In genomic region chr3L:18994505-18994969, dm6 we compare ENCODE assay signal across 5 fruit fly cellular contexts.
TF ChIP-seq lines count a peak whose summit lies in the region.

No protein-coding gene starts in this region.

- TF ChIP-seq CTCF in whole organism, embryonic (GFP tag; optimal IDR thresholded peaks at IDR 0.05; lab: Kevin White, UChicago): no peak

TF ChIP-seq in whole organism, adult, 20 proteins besides CTCF, POLR2A, EP300 and RAD21 (continues in another document):
- TF ChIP-seq CG33017 (tag; optimal IDR thresholded peaks at IDR 0.05; lab: Kevin White, UChicago) (peak; percentile 20), cic (GFP tag; optimal IDR thresholded peaks at IDR 0.05; lab: Kevin White, UChicago) (peak; percentile 75), bab1 (GFP tag; optimal IDR thresholded peaks at IDR 0.05; lab: Kevin White, UChicago) (no peak), CG5204 (GFP tag; optimal IDR thresholded peaks at IDR 0.05; lab: Kevin White, UChicago) (no peak), tj (GFP tag; optimal IDR thresholded peaks at IDR 0.05; lab: Kevin White, UChicago) (no peak), CG1620 (GFP tag; optimal IDR thresholded peaks at IDR 0.05; lab: Kevin White, UChicago) (no peak), Crg-1 (GFP tag; optimal IDR thresholded peaks at IDR 0.05; lab: Kevin White, UChicago) (no peak), Clk (GFP tag; optimal IDR thresholded peaks at IDR 0.05; lab: Kevin White, UChicago) (no peak), toe (GFP tag; optimal IDR thresholded peaks at IDR 0.05; lab: Kevin White, UChicago) (no peak), cnc (optimal IDR thresholded peaks at IDR 0.05; lab: Kevin White, UChicago) (no peak), CG11617 (GFP tag; optimal IDR thresholded peaks at IDR 0.05; lab: Kevin White, UChicago) (no peak), CG7045 (GFP tag; optimal IDR thresholded peaks at IDR 0.05; lab: Kevin White, UChicago) (no peak), CG14711 (tag; optimal IDR thresholded peaks at IDR 0.05; lab: Kevin White, UChicago) (no peak), Mnt (GFP tag; optimal IDR thresholded peaks at IDR 0.05; lab: Kevin White, UChicago) (peak; percentile 80), Hr96 (GFP tag; optimal IDR thresholded peaks at IDR 0.05; lab: Kevin White, UChicago) (no peak), kay (GFP tag; lab: Kevin White, UChicago; ENCODE audit: borderline replicate concordance) (no peak), pad (GFP tag; optimal IDR thresholded peaks at IDR 0.05; lab: Kevin White, UChicago) (no peak), CG12768 (GFP tag; optimal IDR thresholded peaks at IDR 0.05; lab: Kevin White, UChicago) (no peak), ovo (GFP tag; optimal IDR thresholded peaks at IDR 0.05; lab: Kevin White, UChicago) (no peak)

TF ChIP-seq in whole organism, embryonic, 481 proteins besides CTCF, POLR2A, EP300 and RAD21 (continues in another document):
- TF ChIP-seq CG12769 (tag; optimal IDR thresholded peaks at IDR 0.05; lab: Kevin White, UChicago) (peak; percentile 48), Ssrp (tag; optimal IDR thresholded peaks at IDR 0.05; lab: Kevin White, UChicago) (no peak), Asciz (GFP tag; optimal IDR thresholded peaks at IDR 0.05; lab: Kevin White, UChicago) (peak; percentile 26), Eip74EF (GFP tag; optimal IDR thresholded peaks at IDR 0.05; lab: Kevin White, UChicago) (peak in 1 of 2 experiments; percentile 32), vnd (GFP tag; IDR thresholded peaks at IDR 0.05; lab: Robert Waterston, UW; ENCODE audit: partially characterized antibody) (peak; percentile 72), aop (GFP tag; IDR thresholded peaks at IDR 0.05; lab: Robert Waterston, UW) (no peak), p53 (GFP tag; optimal IDR thresholded peaks at IDR 0.05; lab: Kevin White, UChicago) (no peak), Side (GFP tag; optimal IDR thresholded peaks at IDR 0.05; lab: Kevin White, UChicago) (no peak), pfk (GFP tag; optimal IDR thresholded peaks at IDR 0.05; lab: Kevin White, UChicago) (peak; percentile 20), vvl (GFP tag; IDR thresholded peaks at IDR 0.05; lab: Robert Waterston, UW) (0 out of 2 replicates have a peak, but pooled peaks have one; percentile 30), zfh2 (GFP tag; optimal IDR thresholded peaks at IDR 0.05; lab: Kevin White, UChicago) (no peak), CG15601 (tag; optimal IDR thresholded peaks at IDR 0.05; lab: Kevin White, UChicago) (peak; percentile 4), sens-2 (GFP tag; IDR thresholded peaks at IDR 0.05; lab: Robert Waterston, UW) (no peak), z (GFP tag; IDR thresholded peaks at IDR 0.05; lab: Robert Waterston, UW) (peak; percentile 90), CG34376 (GFP tag; optimal IDR thresholded peaks at IDR 0.05; lab: Kevin White, UChicago) (peak; percentile 81), Mad (GFP tag; optimal IDR thresholded peaks at IDR 0.05; lab: Kevin White, UChicago) (no peak), HmgZ (tag; optimal IDR thresholded peaks at IDR 0.05; lab: Kevin White, UChicago) (peak; percentile 44), CG6175 (GFP tag; IDR thresholded peaks at IDR 0.05; lab: Robert Waterston, UW) (peak; percentile 61), ro (GFP tag; IDR thresholded peaks at IDR 0.05; lab: Robert Waterston, UW) (no peak)

TF ChIP-seq in whole organism, prepupa, 60 proteins besides CTCF, POLR2A, EP300 and RAD21:
- no peak for TF ChIP-seq fkh (GFP tag; optimal IDR thresholded peaks at IDR 0.05; lab: Kevin White, UChicago)
- TF ChIP-seq Eip78C (GFP tag; lab: Kevin White, UChicago): peak; percentile 29

TF ChIP-seq in whole organism, pupa, 21 proteins besides CTCF, POLR2A, EP300 and RAD21:
- TF ChIP-seq EcR (GFP tag; optimal IDR thresholded peaks at IDR 0.05; lab: Kevin White, UChicago) (peak; percentile 39), Pif1B (GFP tag; optimal IDR thresholded peaks at IDR 0.05; lab: Kevin White, UChicago) (no peak)
TF ChIP-seq in whole organism, pupa: peak in this region for 1.

TF ChIP-seq in whole organism, wandering third instar larva, 38 proteins besides CTCF, POLR2A, EP300 and RAD21:
- no peak for TF ChIP-seq tai (GFP tag; optimal IDR thresholded peaks at IDR 0.05; lab: Kevin White, UChicago)
- peak; percentile 1 for TF ChIP-seq rgr (GFP tag; optimal IDR thresholded peaks at IDR 0.05; lab: Kevin White, UChicago)
- peak; percentile 5 for TF ChIP-seq Sp1 (GFP tag; optimal IDR thresholded peaks at IDR 0.05; lab: Kevin White, UChicago)
TF ChIP-seq in whole organism, wandering third instar larva: peak in this region for 2.
